Fruit fly (Drosophila melanogaster): ENCODE data around the gene Pxn.

The Pxn gene

dm6 chr3L:2636023-2636968, 6.4 kb upstream of the Pxn start (continued):
- TF ChIP-seq CG11902 (GFP tag; optimal IDR thresholded peaks at IDR 0.05) (peak; percentile 16), Sox14 (GFP tag; optimal IDR thresholded peaks at IDR 0.05) (no peak), CG9139 (GFP tag; optimal IDR thresholded peaks at IDR 0.05) (peak; percentile 38), Gug (GFP tag; IDR thresholded peaks at IDR 0.05) (peak; percentile 27; the same call in 1 of the 2 replicates), spab (GFP tag; optimal IDR thresholded peaks at IDR 0.05) (peak; percentile 49), CG11762 (GFP tag; optimal IDR thresholded peaks at IDR 0.05; ENCODE audit: insufficient read depth) (peak; percentile 9), esn (GFP tag; optimal IDR thresholded peaks at IDR 0.05) (peak; percentile 28)

DNA sequence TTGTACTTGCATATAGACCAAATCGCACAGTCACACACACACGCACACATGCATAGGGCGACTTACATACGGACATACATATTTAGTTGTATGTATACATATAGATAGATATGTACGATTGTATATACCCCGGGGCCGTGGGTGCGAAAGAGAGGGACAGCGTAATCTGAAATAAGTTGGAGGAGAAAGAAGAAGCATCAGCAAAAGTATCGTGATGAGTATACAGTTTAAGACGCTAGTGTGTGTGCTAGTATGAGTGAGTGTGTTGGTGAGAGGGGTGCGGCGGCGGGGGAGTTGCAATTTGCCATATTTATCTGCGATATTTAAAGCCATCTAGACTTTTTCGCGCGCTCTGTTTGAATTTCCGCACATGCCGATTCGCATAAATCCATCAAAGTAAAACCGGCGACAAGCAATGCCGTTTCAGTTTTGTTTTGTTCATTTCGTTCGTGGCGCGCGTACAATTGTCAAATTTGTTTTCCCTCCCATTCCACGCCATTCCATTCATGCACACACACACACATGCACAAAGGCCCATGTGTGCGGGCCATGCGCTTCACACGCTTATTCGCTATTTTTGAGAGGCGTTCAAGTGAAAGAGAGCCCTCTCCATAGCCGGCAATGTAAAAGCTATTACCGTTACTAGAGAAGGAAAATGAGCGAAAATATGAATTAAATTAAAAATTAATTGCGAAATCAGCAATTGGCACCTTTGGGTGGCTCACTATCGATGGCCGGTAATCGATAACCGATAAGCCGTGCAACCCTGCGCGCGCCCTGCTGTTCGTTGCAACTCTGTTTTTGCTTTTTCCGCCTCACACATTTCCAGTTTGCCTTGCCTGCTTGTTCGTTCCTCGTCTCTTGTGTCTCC, 5.3 kb upstream of the Pxn start:
- TF ChIP-seq Hr4 (GFP tag; optimal IDR thresholded peaks at IDR 0.05) (peak; percentile 58), CG3032 (tag; optimal IDR thresholded peaks at IDR 0.05) (peak; percentile 48), Eip93F (GFP tag; optimal IDR thresholded peaks at IDR 0.05) (no peak), CG15336 (GFP tag; IDR thresholded peaks at IDR 0.05) (0 out of 2 replicates have a peak, but pooled peaks have one; percentile 10), CG6276 (GFP tag; optimal IDR thresholded peaks at IDR 0.05) (no peak), eg (GFP tag; IDR thresholded peaks at IDR 0.05) (peak; percentile 81), CG8319 (GFP tag; optimal IDR thresholded peaks at IDR 0.05) (peak; percentile 68), CG4318 (GFP tag; optimal IDR thresholded peaks at IDR 0.05) (no peak), fd85E (GFP tag; optimal IDR thresholded peaks at IDR 0.05) (peak; percentile 64), CG6808 (GFP tag; optimal IDR thresholded peaks at IDR 0.05) (peak; percentile 85), CG32006 (GFP tag; optimal IDR thresholded peaks at IDR 0.05) (peak; percentile 34), fd59A (GFP tag; optimal IDR thresholded peaks at IDR 0.05) (peak; percentile 52), CG16779 (tag; optimal IDR thresholded peaks at IDR 0.05) (peak; percentile 71), CG1621 (tag; optimal IDR thresholded peaks at IDR 0.05) (peak; percentile 68), CG7368 (GFP tag; optimal IDR thresholded peaks at IDR 0.05) (peak; percentile 61), CG11762 (GFP tag; optimal IDR thresholded peaks at IDR 0.05; ENCODE audit: insufficient read depth) (peak; percentile 46), CG31627 (GFP tag; optimal IDR thresholded peaks at IDR 0.05) (peak; percentile 82), CG10669 (GFP tag; optimal IDR thresholded peaks at IDR 0.05) (peak; percentile 59), Hr38 (GFP tag; optimal IDR thresholded peaks at IDR 0.05) (no peak), achi (GFP tag; optimal IDR thresholded peaks at IDR 0.05) (peak; percentile 76), vri (GFP tag; optimal IDR thresholded peaks at IDR 0.05) (peak; percentile 83), Blimp-1 (GFP tag; optimal IDR thresholded peaks at IDR 0.05) (peak; percentile 67), dac (GFP tag; optimal IDR thresholded peaks at IDR 0.05) (peak; percentile 60), pdm3 (GFP tag; optimal IDR thresholded peaks at IDR 0.05) (peak; percentile 77), CG6163 (GFP tag; IDR thresholded peaks at IDR 0.05) (peak; percentile 93), Eip75B (GFP tag; optimal IDR thresholded peaks at IDR 0.05) (peak; percentile 80), cyc (GFP tag; optimal IDR thresholded peaks at IDR 0.05) (peak; percentile 77), CG6792 (GFP tag; optimal IDR thresholded peaks at IDR 0.05) (peak; percentile 63), CG11902 (GFP tag; optimal IDR thresholded peaks at IDR 0.05) (no peak), topi (GFP tag; optimal IDR thresholded peaks at IDR 0.05) (peak; percentile 87), Sox15 (GFP tag; optimal IDR thresholded peaks at IDR 0.05) (peak; percentile 9), Smox (GFP tag; optimal IDR thresholded peaks at IDR 0.05) (peak; percentile 78), salr (GFP tag; optimal IDR thresholded peaks at IDR 0.05) (peak; percentile 59 to 67), CG8119 (GFP tag; IDR thresholded peaks at IDR 0.05) (no peak), svp (GFP tag) (peak; percentile 81), Ets21C (GFP tag; optimal IDR thresholded peaks at IDR 0.05) (peak; percentile 68), Gug (GFP tag; IDR thresholded peaks at IDR 0.05) (peak; percentile 23; the same call in 1 of the 2 replicates), CG34406 (GFP tag; optimal IDR thresholded peaks at IDR 0.05) (peak; percentile 78), Sox102F (GFP tag; optimal IDR thresholded peaks at IDR 0.05) (peak; percentile 86), lz (GFP tag; optimal IDR thresholded peaks at IDR 0.05) (peak; percentile 84), Lpt (GFP tag; optimal IDR thresholded peaks at IDR 0.05) (no peak)
